Worm (Caenorhabditis elegans): ENCODE measurements around the gene F38A5.6.

- no peak for TF ChIP-seq sea-1 (GFP tag; conservative IDR thresholded peaks at IDR 0.05)
- no peak for TF ChIP-seq ama-1 (optimal IDR thresholded peaks at IDR 0.05)
- TF ChIP-seq pes-1 (GFP tag; IDR thresholded peaks at IDR 0.05), result no peak
- TF ChIP-seq flt-1 (GFP tag; IDR thresholded peaks at IDR 0.05), result no peak
- TF ChIP-seq B0310.2 (tag; optimal IDR thresholded peaks at IDR 0.05), result no peak
- TF ChIP-seq ets-7 (tag; optimal IDR thresholded peaks at IDR 0.05), result no peak
- no peak for TF ChIP-seq F13C5.2 (tag; optimal IDR thresholded peaks at IDR 0.05)
- TF ChIP-seq hmg-4 (GFP tag; optimal IDR thresholded peaks at IDR 0.05), result no peak
- TF ChIP-seq hnd-1 (tag; optimal IDR thresholded peaks at IDR 0.05), result no peak
- TF ChIP-seq ceh-36 (tag; optimal IDR thresholded peaks at IDR 0.05), result no peak
- no peak for TF ChIP-seq scrt-1 (GFP tag; IDR thresholded peaks at IDR 0.05)
- TF ChIP-seq tbx-37 (GFP tag; conservative IDR thresholded peaks at IDR 0.05), result no peak
- TF ChIP-seq tbx-11 (GFP tag; IDR thresholded peaks at IDR 0.05), result no peak
Observed at ce11 chrIV:6574343-6574742, 22.9 kb downstream of the F38A5.6 start.

Data from whole organism, early embryonic.